Worm (Caenorhabditis elegans): ENCODE data around the gene oac-24.
"Not testable (repeated sequence)": the region's sequence is repeated elsewhere in the genome, so short reads cannot be mapped to it uniquely, and the experiment has no call there.

Gene oac-24

DNA sequence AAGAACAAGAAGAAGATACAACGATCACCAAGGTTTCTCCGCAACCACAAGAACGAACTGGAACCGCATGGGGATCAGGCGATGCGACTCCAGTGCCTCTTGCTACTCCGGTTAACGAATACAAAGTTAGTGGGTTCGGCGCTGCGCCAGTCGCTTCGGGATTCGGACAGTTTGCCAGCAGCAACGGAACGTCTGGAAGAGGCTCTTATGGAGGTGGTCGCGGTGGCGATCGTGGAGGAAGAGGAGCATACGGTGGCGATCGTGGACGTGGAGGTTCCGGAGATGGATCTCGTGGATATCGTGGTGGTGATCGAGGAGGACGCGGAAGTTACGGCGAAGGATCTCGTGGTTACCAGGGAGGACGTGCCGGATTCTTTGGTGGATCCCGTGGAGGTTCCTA lies 47.5 kb downstream of the oac-24 start:
- TF ChIP-seq unc-62 (GFP tag; optimal IDR thresholded peaks at IDR 0.05): no peak
- TF ChIP-seq nhr-76 (tag; optimal IDR thresholded peaks at IDR 0.05): no peak
- TF ChIP-seq lin-13 (tag; optimal IDR thresholded peaks at IDR 0.05): no peak
- TF ChIP-seq bed-3 (GFP tag; optimal IDR thresholded peaks at IDR 0.05): no peak
- TF ChIP-seq hlh-1 (tag; optimal IDR thresholded peaks at IDR 0.05): no peak
- no peak for TF ChIP-seq lin-32 (GFP tag; optimal IDR thresholded peaks at IDR 0.05)
- no peak for TF ChIP-seq mab-5 (tag; optimal IDR thresholded peaks at IDR 0.05)
- TF ChIP-seq blmp-1 (tag; optimal IDR thresholded peaks at IDR 0.05): no peak
- no peak for TF ChIP-seq nhr-12 (tag; optimal IDR thresholded peaks at IDR 0.05)
- no peak for TF ChIP-seq ceh-39 (tag; optimal IDR thresholded peaks at IDR 0.05)
- no peak for TF ChIP-seq mls-2 (tag; optimal IDR thresholded peaks at IDR 0.05)
- no peak for TF ChIP-seq ham-2 (GFP tag; optimal IDR thresholded peaks at IDR 0.05)
- TF ChIP-seq tbx-8 (GFP tag; optimal IDR thresholded peaks at IDR 0.05): no peak
- TF ChIP-seq flh-1 (GFP tag; optimal IDR thresholded peaks at IDR 0.05): no peak
- TF ChIP-seq elt-1 (tag; optimal IDR thresholded peaks at IDR 0.05; ENCODE audit: borderline replicate concordance, insufficient read depth): no peak

DNA sequence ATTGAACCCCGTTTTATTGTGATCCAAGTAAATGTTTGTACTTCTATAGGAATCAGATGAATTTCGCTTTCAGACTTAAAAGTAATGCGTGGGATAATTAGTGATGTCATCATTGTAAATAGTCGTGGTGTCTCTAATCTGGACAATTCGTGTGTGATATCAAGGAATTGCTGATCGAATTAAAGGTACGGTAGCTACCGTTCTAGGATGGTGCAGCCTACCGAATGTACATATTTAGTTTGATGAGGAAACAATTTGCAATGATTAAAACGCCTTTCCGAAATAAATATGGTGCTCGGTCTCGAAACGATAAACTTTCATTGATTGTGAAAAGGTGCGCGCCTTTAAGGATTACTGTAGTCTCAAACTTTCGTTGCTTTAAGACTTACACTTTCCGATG lies 48.0 kb downstream of the oac-24 start:
- TF ChIP-seq M03D4.4 (tag; optimal IDR thresholded peaks at IDR 0.05): no peak
- no peak for TF ChIP-seq lsy-2 (tag; optimal IDR thresholded peaks at IDR 0.05)
- TF ChIP-seq mep-1 (tag; optimal IDR thresholded peaks at IDR 0.05): no peak
- TF ChIP-seq elt-3 (tag; optimal IDR thresholded peaks at IDR 0.05): no peak
- TF ChIP-seq mab-5 (tag; optimal IDR thresholded peaks at IDR 0.05): no peak
- no peak for TF ChIP-seq flh-1 (GFP tag; optimal IDR thresholded peaks at IDR 0.05)
- no peak for TF ChIP-seq drap-1 (GFP tag; optimal IDR thresholded peaks at IDR 0.05)
- no peak for TF ChIP-seq ceh-43 (GFP tag; optimal IDR thresholded peaks at IDR 0.05)

DNA sequence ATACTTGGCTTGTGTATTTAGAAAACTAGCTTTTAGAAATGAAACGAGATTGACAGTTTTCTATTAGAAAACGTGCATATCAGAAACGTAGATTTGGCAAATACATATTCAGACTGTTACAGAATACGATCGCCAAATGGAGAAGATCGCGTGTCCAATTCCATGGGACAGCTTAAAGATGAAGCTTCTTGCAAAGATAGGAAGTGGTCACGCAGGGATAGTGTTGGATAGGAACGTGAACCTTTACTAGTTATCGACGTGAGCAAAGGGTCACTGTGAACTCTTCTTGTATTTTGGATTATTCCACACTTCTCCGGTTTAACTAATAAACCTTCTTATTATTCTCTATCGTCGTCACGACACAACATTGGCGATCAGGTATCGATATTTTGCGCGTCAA lies 50.1 kb downstream of the oac-24 start, which contains the start of gene bgnt-1.4:
Gene bgnt-1.4 (plus strand): TSS at position 301 of the 400 bp plus-strand sequence.
- TF ChIP-seq tbx-8 (GFP tag; optimal IDR thresholded peaks at IDR 0.05); ztf-11 (tag; optimal IDR thresholded peaks at IDR 0.05); pha-4 (tag; optimal IDR thresholded peaks at IDR 0.05): not testable (repeated sequence)

Measured in whole organism, mixed stage, embryonic.